Worm (Caenorhabditis elegans) whole organism, mixed stage, embryonic: Measurements from ENCODE around the gene C03H5.4.

ENCODE experiments used
- M03D4.4 ChIP-seq: sonication (generic microtip); optimal IDR thresholded peaks from 2 replicates; lab custom pipeline; 2017; ENCODE audit warnings: mild to moderate bottlenecking, missing genetic modification characterization, missing compliant biosample characterization
- bed-3 ChIP-seq: fragments of 200-800 bp; sonication (Bioruptor generic); optimal IDR thresholded peaks from 3 replicates; lab custom pipeline; 2018; ENCODE audit warnings: mild to moderate bottlenecking, missing genetic modification characterization, moderate library complexity, missing compliant biosample characterization
- blmp-1 ChIP-seq: fragments of 150-350 bp; optimal IDR thresholded peaks from 2 replicates; lab custom pipeline; 2014; ENCODE audit warnings: missing biosample characterization, missing genetic modification characterization
- ceh-39 ChIP-seq: fragments of 150-350 bp; optimal IDR thresholded peaks from 2 replicates; lab custom pipeline; 2014; ENCODE audit warnings: missing biosample characterization, missing genetic modification characterization
- ceh-43 ChIP-seq: fragments of 200-800 bp; sonication (Bioruptor generic); optimal IDR thresholded peaks from 2 replicates; lab custom pipeline; 2018; ENCODE audit warnings: mild to moderate bottlenecking, missing genetic modification characterization, moderate library complexity, missing compliant biosample characterization
- ceh-83 ChIP-seq: fragments of 200-800 bp; sonication (Bioruptor generic); optimal IDR thresholded peaks from 2 replicates; lab custom pipeline; 2018; ENCODE audit warnings: mild to moderate bottlenecking, missing genetic modification characterization, missing compliant biosample characterization
- ces-1 ChIP-seq: fragments of 150-350 bp; optimal IDR thresholded peaks from 2 replicates; lab custom pipeline; 2014; ENCODE audit warnings: missing biosample characterization, missing genetic modification reagents, missing genetic modification characterization
- drap-1 ChIP-seq: fragments of 200-800 bp; sonication (Bioruptor generic); optimal IDR thresholded peaks from 3 replicates; lab custom pipeline; 2018; ENCODE audit warnings: mild to moderate bottlenecking, missing genetic modification characterization, missing compliant biosample characterization
- flh-1 ChIP-seq: fragments of 200-800 bp; sonication (Bioruptor generic); optimal IDR thresholded peaks from 2 replicates; lab custom pipeline; 2018; ENCODE audit warnings: mild to moderate bottlenecking, missing genetic modification characterization, moderate library complexity, missing compliant biosample characterization
- ham-2 ChIP-seq: fragments of 200-800 bp; sonication (Bioruptor generic); optimal IDR thresholded peaks from 2 replicates; lab custom pipeline; 2018; ENCODE audit warnings: mild to moderate bottlenecking, missing genetic modification characterization, missing compliant biosample characterization
- lin-13 ChIP-seq: fragments of 150-350 bp; optimal IDR thresholded peaks from 2 replicates; lab custom pipeline; 2014; ENCODE audit warnings: missing biosample characterization, missing genetic modification characterization
- lin-32 ChIP-seq: fragments of 200-800 bp; sonication (Bioruptor generic); optimal IDR thresholded peaks from 2 replicates; lab custom pipeline; 2018; ENCODE audit warnings: mild to moderate bottlenecking, missing genetic modification characterization, missing compliant biosample characterization
- lsy-2 ChIP-seq: fragments of 150-350 bp; optimal IDR thresholded peaks from 2 replicates; lab custom pipeline; 2014; ENCODE audit warnings: missing biosample characterization, missing genetic modification characterization
- mep-1 ChIP-seq: fragments of 150-350 bp; optimal IDR thresholded peaks from 2 replicates; lab custom pipeline; 2017; ENCODE audit warnings: missing biosample characterization, missing genetic modification reagents, missing genetic modification characterization, inconsistent platforms
- mls-2 ChIP-seq: sonication (generic microtip); optimal IDR thresholded peaks from 2 replicates; lab custom pipeline; 2016; ENCODE audit warnings: mild to moderate bottlenecking, missing genetic modification characterization, moderate library complexity, missing compliant biosample characterization
- nhr-12 ChIP-seq: fragments of 150-350 bp; optimal IDR thresholded peaks from 2 replicates; lab custom pipeline; 2014; ENCODE audit warnings: missing biosample characterization, missing genetic modification characterization
- nhr-2 ChIP-seq: fragments of 150-350 bp; optimal IDR thresholded peaks from 2 replicates; lab custom pipeline; 2014; ENCODE audit warnings: missing biosample characterization, missing genetic modification characterization
- nhr-237 ChIP-seq: fragments of 150-350 bp; optimal IDR thresholded peaks from 2 replicates; lab custom pipeline; 2014; ENCODE audit warnings: missing biosample characterization, missing genetic modification characterization
- nhr-28 ChIP-seq: fragments of 150-350 bp; optimal IDR thresholded peaks from 2 replicates; lab custom pipeline; 2014; ENCODE audit warnings: missing biosample characterization, missing genetic modification characterization
- pha-4 ChIP-seq: fragments of 150-350 bp; optimal IDR thresholded peaks from 2 replicates; lab custom pipeline; 2018; ENCODE audit warnings: missing biosample characterization, missing genetic modification reagents, missing genetic modification characterization
- sem-2 ChIP-seq: fragments of 200-800 bp; sonication (Bioruptor generic); optimal IDR thresholded peaks from 2 replicates; lab custom pipeline; 2018; ENCODE audit warnings: mild to moderate bottlenecking, missing genetic modification characterization, missing compliant biosample characterization
- snpc-4 ChIP-seq: fragments of 150-350 bp; optimal IDR thresholded peaks from 2 replicates; lab custom pipeline; 2014; ENCODE audit warnings: missing biosample characterization, missing genetic modification characterization
- sptf-1 ChIP-seq: sonication (generic microtip); optimal IDR thresholded peaks from 2 replicates; lab custom pipeline; 2017; ENCODE audit warnings: mild to moderate bottlenecking, missing genetic modification characterization, moderate library complexity, missing compliant biosample characterization
- unc-120 ChIP-seq: sonication (generic microtip); optimal IDR thresholded peaks from 2 replicates; lab custom pipeline; 2017; ENCODE audit warnings: missing genetic modification characterization, missing compliant biosample characterization; ENCODE audit not compliant: poor library complexity, severe bottlenecking
- unc-39 ChIP-seq: fragments of 150-350 bp; optimal IDR thresholded peaks from 2 replicates; lab custom pipeline; 2014; ENCODE audit warnings: missing biosample characterization, missing genetic modification characterization
- unc-62 ChIP-seq: fragments of 150-350 bp; optimal IDR thresholded peaks from 2 replicates; lab custom pipeline; 2014; ENCODE audit warnings: missing biosample characterization, missing genetic modification reagents, missing genetic modification characterization
- zip-8 ChIP-seq: fragments of 150-350 bp; optimal IDR thresholded peaks from 2 replicates; lab custom pipeline; 2014; ENCODE audit warnings: missing biosample characterization, missing genetic modification characterization

The C03H5.4 gene

DNA sequence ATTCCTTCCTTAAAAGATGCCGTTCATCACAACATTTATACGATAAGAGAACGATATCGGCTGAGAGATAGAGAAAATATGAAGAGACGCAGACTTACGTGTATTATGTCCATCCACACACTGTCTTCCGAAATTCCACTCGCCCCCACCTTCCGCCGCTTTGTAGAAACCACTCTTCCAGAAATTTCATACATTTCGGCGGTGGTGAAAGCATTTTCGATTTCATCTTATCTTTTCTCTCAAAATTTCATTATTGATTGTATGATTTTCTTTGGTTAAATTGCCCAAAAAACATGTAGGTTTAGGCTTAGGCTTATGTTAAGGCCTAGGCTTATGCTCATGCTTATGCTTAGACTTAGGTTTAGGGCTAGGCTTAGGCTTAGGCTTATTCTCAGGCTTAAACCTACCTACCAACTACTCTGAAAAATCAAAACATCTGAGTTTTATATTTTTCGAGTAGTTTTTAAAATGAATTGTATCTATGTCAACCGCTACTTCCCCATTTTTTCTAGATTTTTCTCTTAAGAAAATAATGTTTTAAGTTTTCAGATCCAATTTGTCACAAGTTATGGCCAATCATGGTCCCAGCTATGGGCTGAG, 37.7 kb upstream of the C03H5.4 start, which contains the start of gene cpn-2:
Gene cpn-2, plus strand, starts transcription at position 550 of the 600 bp plus-strand sequence.
- TF ChIP-seq blmp-1 (tag; lab: Kevin White, UChicago) (peak; percentile 87), nhr-2 (tag; lab: Kevin White, UChicago) (no peak), ham-2 (GFP tag; lab: Kevin White, UChicago) (peak; percentile 57)
- TF ChIP-seq, all 35 proteins: peak for 2

DNA sequence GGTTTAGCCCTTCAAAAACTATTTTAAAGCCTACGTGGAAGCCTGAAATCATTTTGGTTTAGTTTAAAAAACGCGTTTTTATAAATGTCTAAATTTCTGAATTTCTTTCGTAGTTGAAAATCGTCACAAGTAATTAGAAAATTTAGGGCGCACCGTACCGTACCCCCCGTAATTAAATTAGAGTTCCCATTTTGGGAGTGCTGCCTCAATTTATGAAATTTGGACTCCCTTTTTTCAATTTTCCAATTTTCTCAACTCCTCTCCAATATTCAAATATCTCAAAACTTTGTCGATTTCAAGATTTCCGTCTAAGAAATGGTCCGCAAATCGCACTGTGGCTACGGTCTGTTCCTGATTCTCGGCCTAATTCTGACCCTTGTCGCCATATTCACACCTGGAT, 34.8 kb upstream of the C03H5.4 start, which contains the start of gene clc-31:
Gene clc-31, plus strand, starts transcription at position 301 of the 400 bp plus-strand sequence.
- TF ChIP-seq nhr-12 (tag; lab: Kevin White, UChicago) (no peak), sptf-1 (tag; lab: Kevin White, UChicago) (no peak)

DNA sequence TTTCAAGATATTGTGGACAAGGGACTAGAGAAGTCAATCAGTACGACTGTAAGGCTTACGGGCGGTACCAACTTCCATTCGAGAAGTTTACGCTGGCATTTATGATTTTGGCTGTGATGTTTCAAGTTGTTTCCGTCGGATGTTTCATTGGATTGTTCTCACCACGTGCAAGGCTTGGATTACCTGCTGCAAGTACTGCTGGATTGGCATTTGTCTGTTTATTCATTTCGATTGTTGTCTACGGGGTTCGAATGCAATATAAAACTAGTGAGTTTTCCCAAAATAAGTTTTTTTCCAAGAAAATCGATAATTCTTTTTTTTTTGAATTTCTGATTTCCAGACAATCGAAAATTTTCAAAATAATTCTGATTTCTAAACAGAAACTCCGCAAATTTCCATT, 34.3 kb upstream of the C03H5.4 start:
- TF ChIP-seq nhr-237 (no peak), mls-2 (tag; lab: Kevin White, UChicago) (no peak), M03D4.4 (tag; lab: Kevin White, UChicago) (no peak), pha-4 (tag; lab: Kevin White, UChicago) (no peak), ceh-39 (tag; lab: Kevin White, UChicago) (no peak), drap-1 (GFP tag; lab: Kevin White, UChicago) (no peak), ceh-83 (GFP tag; lab: Kevin White, UChicago) (no peak), sem-2 (GFP tag; lab: Kevin White, UChicago) (no peak), lsy-2 (tag; lab: Kevin White, UChicago) (no peak), lin-13 (tag; lab: Kevin White, UChicago) (no peak)

DNA sequence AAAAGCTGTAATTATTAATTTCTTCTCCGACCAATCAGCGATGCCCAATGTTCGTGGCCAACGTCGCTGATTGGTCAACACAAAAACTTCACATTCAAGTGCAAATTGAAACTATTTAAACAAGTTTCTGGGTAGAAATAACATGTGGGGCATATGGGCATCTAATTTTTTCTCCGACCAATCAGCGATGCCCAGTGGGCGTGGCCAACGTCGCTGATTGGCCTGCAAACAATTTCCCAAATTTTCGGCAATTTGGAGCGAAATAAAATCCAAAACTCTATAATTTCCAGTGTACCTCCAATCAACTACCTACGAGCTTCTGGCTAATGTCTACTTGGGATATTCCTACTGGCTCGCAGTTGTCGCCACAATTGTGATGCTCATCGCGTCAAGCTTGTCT, 33.8 kb upstream of the C03H5.4 start:
- no peak for TF ChIP-seq unc-39
- TF ChIP-seq mep-1, result no peak
- TF ChIP-seq unc-120, result no peak
- no peak for TF ChIP-seq ceh-43 (GFP tag; lab: Kevin White, UChicago)
- TF ChIP-seq nhr-12 (tag; lab: Kevin White, UChicago), result no peak
- TF ChIP-seq zip-8, result no peak
- TF ChIP-seq drap-1 (GFP tag; lab: Kevin White, UChicago), result no peak
- no peak for TF ChIP-seq snpc-4 (tag; lab: Kevin White, UChicago)
- TF ChIP-seq nhr-28, result no peak
- no peak for TF ChIP-seq M03D4.4 (tag; lab: Kevin White, UChicago)
- TF ChIP-seq pha-4 (tag; lab: Kevin White, UChicago), result no peak
- TF ChIP-seq ceh-39 (tag; lab: Kevin White, UChicago), result no peak
- no peak for TF ChIP-seq bed-3
- TF ChIP-seq, all 35 proteins: peak for 0

DNA sequence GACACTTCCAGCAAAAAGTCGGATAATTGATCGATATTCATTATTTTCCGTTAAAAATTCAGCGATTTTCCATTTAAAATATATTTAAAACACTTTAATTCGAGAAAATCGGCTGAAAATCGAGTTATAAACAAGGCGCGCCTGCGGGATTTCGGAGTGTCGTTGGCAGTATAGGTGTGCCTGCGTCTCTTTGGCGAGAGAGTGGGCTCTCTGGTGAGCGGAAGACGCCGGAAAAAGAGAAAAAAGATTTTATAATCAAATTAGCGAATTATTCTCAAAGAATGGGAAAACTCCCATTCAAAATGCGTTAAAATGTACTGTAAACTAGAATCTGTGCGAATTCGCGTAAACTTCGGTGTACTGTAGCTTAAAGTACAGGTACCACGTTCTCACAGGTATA, 27.3 kb upstream of the C03H5.4 start, which contains the start of gene D1069.3:
Gene D1069.3, minus strand, starts transcription at position 158 of the 400 bp plus-strand sequence.
- TF ChIP-seq ces-1 (GFP tag; lab: Kevin White, UChicago) (peak; percentile 87), lin-32 (GFP tag; lab: Kevin White, UChicago) (no peak)

DNA sequence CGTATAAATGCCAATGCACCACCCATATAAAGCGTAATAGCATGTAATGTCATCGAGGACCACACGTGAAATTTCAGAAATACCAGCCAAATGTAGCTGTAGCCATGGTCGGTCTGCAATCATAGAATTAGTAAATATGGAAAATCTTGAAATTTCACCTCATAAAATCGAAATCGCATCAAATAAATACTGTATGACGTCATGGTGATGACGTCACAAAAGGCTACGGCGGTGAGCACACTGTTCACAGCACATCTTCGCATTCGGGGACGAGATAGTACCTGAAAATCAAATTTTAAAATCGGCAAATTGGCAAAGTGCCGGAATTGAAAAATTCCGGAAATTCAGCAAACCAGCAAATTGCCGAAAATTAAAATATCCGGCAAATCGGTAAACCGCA, 25.3 kb upstream of the C03H5.4 start:
- peak; percentile 96 for TF ChIP-seq zip-8
- no peak for TF ChIP-seq mls-2 (tag; lab: Kevin White, UChicago)
- no peak for TF ChIP-seq sem-2 (GFP tag; lab: Kevin White, UChicago)

ce11 chrII:354494-354893, 20.6 kb upstream of the C03H5.4 start:
- no peak for TF ChIP-seq lsy-2 (tag; lab: Kevin White, UChicago)
- no peak for TF ChIP-seq sptf-1 (tag; lab: Kevin White, UChicago)
- TF ChIP-seq unc-62, result no peak
- TF ChIP-seq flh-1 (GFP tag; lab: Kevin White, UChicago), result no peak
- no peak for TF ChIP-seq nhr-2 (tag; lab: Kevin White, UChicago)
- TF ChIP-seq drap-1 (GFP tag; lab: Kevin White, UChicago), result no peak
- peak; percentile 97 for TF ChIP-seq ces-1 (GFP tag; lab: Kevin White, UChicago)
- no peak for TF ChIP-seq lin-32 (GFP tag; lab: Kevin White, UChicago)
- no peak for TF ChIP-seq snpc-4 (tag; lab: Kevin White, UChicago)
